Fruit fly (Drosophila melanogaster): ENCODE data around the gene brv1.
"Not testable (repeated sequence)": the region's sequence is repeated elsewhere in the genome, so short reads cannot be mapped to it uniquely, and the experiment has no call there.

The brv1 gene

DNA sequence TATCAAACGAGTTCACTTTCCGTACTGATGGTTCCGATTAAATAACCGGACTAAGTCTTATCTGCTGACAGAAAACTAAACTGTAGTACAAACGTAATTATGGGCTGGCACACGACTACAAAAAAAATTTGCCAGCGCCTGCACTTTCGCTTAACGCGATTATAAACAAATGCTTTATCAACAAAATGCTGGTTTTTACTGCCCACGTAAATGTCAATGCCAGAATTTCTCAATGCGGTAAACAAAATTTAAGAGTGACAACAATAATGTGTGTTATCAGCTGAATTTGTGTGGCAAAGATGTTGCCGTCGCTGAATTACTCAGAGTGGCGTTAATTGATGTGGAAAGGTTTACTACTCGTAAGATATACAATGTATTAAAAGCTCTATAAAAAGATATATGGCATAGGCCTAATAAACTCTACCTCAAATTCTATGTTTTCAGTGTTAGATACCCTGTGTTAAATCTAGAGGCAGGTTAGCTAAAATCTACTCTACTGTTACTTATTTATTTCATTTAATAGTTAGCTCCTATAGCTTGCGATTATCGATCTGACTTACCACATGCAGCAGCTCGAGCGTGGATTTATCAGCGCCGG is 9.8 kb upstream of the brv1 start:
- TF ChIP-seq sv (GFP tag; optimal IDR thresholded peaks at IDR 0.05) (no peak), Mio (GFP tag; optimal IDR thresholded peaks at IDR 0.05) (no peak), pan (optimal IDR thresholded peaks at IDR 0.05) (no peak), foxo (GFP tag; optimal IDR thresholded peaks at IDR 0.05) (no peak), Rel (GFP tag; optimal IDR thresholded peaks at IDR 0.05) (no peak), Rel (tag; optimal IDR thresholded peaks at IDR 0.05) (no peak), sage (GFP tag; optimal IDR thresholded peaks at IDR 0.05) (no peak), HLH106 (tag; optimal IDR thresholded peaks at IDR 0.05) (no peak), tai (GFP tag; optimal IDR thresholded peaks at IDR 0.05) (no peak), CrebA (GFP tag; optimal IDR thresholded peaks at IDR 0.05; ENCODE audit: borderline replicate concordance) (no peak), h (GFP tag; optimal IDR thresholded peaks at IDR 0.05) (no peak), dl (GFP tag; optimal IDR thresholded peaks at IDR 0.05; ENCODE audit: insufficient read depth in 1 of 2, partially characterized antibody in 2 of 2) (no peak), jim (GFP tag; optimal IDR thresholded peaks at IDR 0.05) (no peak), brk (GFP tag; optimal IDR thresholded peaks at IDR 0.05) (no peak), Hnf4 (GFP tag; optimal IDR thresholded peaks at IDR 0.05) (no peak), woc (GFP tag; optimal IDR thresholded peaks at IDR 0.05) (no peak)

DNA sequence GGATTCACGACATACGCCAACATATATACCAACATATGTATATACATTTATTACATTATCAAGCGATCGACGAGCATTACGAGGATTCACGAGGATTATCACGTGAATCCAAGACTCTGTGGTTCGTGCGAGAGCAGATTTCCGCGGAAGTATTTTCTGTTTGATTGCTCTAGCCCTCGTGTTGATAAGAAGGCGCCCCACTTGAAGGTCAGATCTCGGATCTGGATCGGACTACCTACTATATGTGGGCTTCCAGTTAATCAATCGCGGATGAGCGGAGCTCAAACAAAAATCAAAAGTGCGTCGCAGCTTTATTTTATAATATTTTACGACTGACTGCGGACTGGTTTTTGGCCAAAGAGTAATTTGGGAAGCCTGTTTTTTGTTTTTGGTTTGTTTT is 8.7 kb upstream of the brv1 start:
- no peak for TF ChIP-seq Vsx2 (GFP tag; optimal IDR thresholded peaks at IDR 0.05; ENCODE audit: partially characterized antibody)
- no peak for TF ChIP-seq Rel (GFP tag; optimal IDR thresholded peaks at IDR 0.05)
- TF ChIP-seq Rel (tag; optimal IDR thresholded peaks at IDR 0.05), result no peak
- TF ChIP-seq ey (GFP tag; optimal IDR thresholded peaks at IDR 0.05), result no peak
- no peak for TF ChIP-seq br (GFP tag; optimal IDR thresholded peaks at IDR 0.05)
- TF ChIP-seq Dif (GFP tag; optimal IDR thresholded peaks at IDR 0.05; ENCODE audit: partially characterized antibody), result no peak
- no peak for TF ChIP-seq Abd-B (GFP tag; optimal IDR thresholded peaks at IDR 0.05)
- no peak for TF ChIP-seq pan (optimal IDR thresholded peaks at IDR 0.05)
- no peak for TF ChIP-seq Hnf4 (GFP tag; optimal IDR thresholded peaks at IDR 0.05)

dm6 chr3L:19487260-19487659 is 962 bp upstream of the brv1 start, which contains the start of gene CG32212:
Gene CG32212, plus strand, starts transcription at chr3L:19487560.
- not testable (repeated sequence) for TF ChIP-seq Myc (optimal IDR thresholded peaks at IDR 0.05); rgr (GFP tag; optimal IDR thresholded peaks at IDR 0.05); Vsx2 (GFP tag; optimal IDR thresholded peaks at IDR 0.05; ENCODE audit: partially characterized antibody)

- peak; percentile 94 for TF ChIP-seq Dif (GFP tag; optimal IDR thresholded peaks at IDR 0.05; ENCODE audit: partially characterized antibody)
- TF ChIP-seq Rel (GFP tag; optimal IDR thresholded peaks at IDR 0.05), result no peak
- TF ChIP-seq Rel (tag; optimal IDR thresholded peaks at IDR 0.05), result no peak
- no peak for TF ChIP-seq CG32264 (GFP tag; optimal IDR thresholded peaks at IDR 0.05)
- TF ChIP-seq Vsx2 (GFP tag; optimal IDR thresholded peaks at IDR 0.05; ENCODE audit: partially characterized antibody), result peak; percentile 70
- TF ChIP-seq Myc (optimal IDR thresholded peaks at IDR 0.05), result peak; percentile 55
- TF ChIP-seq dl (GFP tag; optimal IDR thresholded peaks at IDR 0.05; ENCODE audit: insufficient read depth in 1 of 2, partially characterized antibody in 2 of 2), result peak in 1 of 2 experiments; percentile 42
Measured at dm6 chr3L:19483007-19483406, 3.3 kb downstream of the brv1 start.

- TF ChIP-seq brk (GFP tag; optimal IDR thresholded peaks at IDR 0.05), result no peak
Measured at dm6 chr3L:19482014-19482413, 4.3 kb downstream of the brv1 start.

dm6 chr3L:19481209-19481608 is 5.1 kb downstream of the brv1 start:
- TF ChIP-seq Rel (GFP tag; optimal IDR thresholded peaks at IDR 0.05), result no peak
- TF ChIP-seq Rel (tag; optimal IDR thresholded peaks at IDR 0.05), result peak; percentile 62
- TF ChIP-seq jim (GFP tag; optimal IDR thresholded peaks at IDR 0.05), result peak; percentile 53
- TF ChIP-seq psq (GFP tag; optimal IDR thresholded peaks at IDR 0.05), result no peak

- not testable (repeated sequence) for TF ChIP-seq Vsx2 (GFP tag; optimal IDR thresholded peaks at IDR 0.05; ENCODE audit: partially characterized antibody); HLH106 (tag; optimal IDR thresholded peaks at IDR 0.05); brk (GFP tag; optimal IDR thresholded peaks at IDR 0.05)
Measured at dm6 chr3L:19475478-19475877, 10.8 kb downstream of the brv1 start, which contains the start of the genes CG18294 and CG32213. Gene CG18294, minus strand, starts transcription at chr3L:19475578. Gene CG32213, plus strand, starts transcription at chr3L:19475839.

Measured in whole organism, wandering third instar larva.